Fruit fly (Drosophila melanogaster): ENCODE measurements around the gene CG31674.
A peak's percentile ranks its signal among the peaks of the same experiment; 100 is the strongest.

CG31674 gene

dm6 chr2L:20837885-20838284 is 6.8 kb downstream of the CG31674 start, which contains the start of gene Spn38F:
TSS of gene Spn38F (minus strand) at chr2L:20837985.
- TF ChIP-seq CG9609 (GFP tag; optimal IDR thresholded peaks at IDR 0.05) (no peak), zfh2 (GFP tag; optimal IDR thresholded peaks at IDR 0.05) (no peak)

dm6 chr2L:20840006-20840405 is 8.9 kb downstream of the CG31674 start:
- TF ChIP-seq CG3163 (GFP tag; optimal IDR thresholded peaks at IDR 0.05) (no peak), slou (GFP tag; optimal IDR thresholded peaks at IDR 0.05) (no peak), sens (GFP tag) (peak; percentile 16), z (GFP tag; IDR thresholded peaks at IDR 0.05) (no peak), CG6254 (GFP tag; optimal IDR thresholded peaks at IDR 0.05) (peak; percentile 6), Blimp-1 (GFP tag; optimal IDR thresholded peaks at IDR 0.05) (peak; percentile 26), oc (tag; optimal IDR thresholded peaks at IDR 0.05) (no peak), CkIIα-i1 (GFP tag; IDR thresholded peaks at IDR 0.05) (no peak), Ets65A (GFP tag) (no peak), stwl (tag; optimal IDR thresholded peaks at IDR 0.05) (no peak), ara (GFP tag; IDR thresholded peaks at IDR 0.05) (no peak), CG14667 (GFP tag; IDR thresholded peaks at IDR 0.05) (no peak), dmrt99B (tag; optimal IDR thresholded peaks at IDR 0.05) (peak; percentile 35), CG31365 (tag; optimal IDR thresholded peaks at IDR 0.05) (no peak)

- TF ChIP-seq CG18599 (GFP tag; optimal IDR thresholded peaks at IDR 0.05) (peak; percentile 47), fd102C (GFP tag; optimal IDR thresholded peaks at IDR 0.05) (no peak), CG4328 (GFP tag; optimal IDR thresholded peaks at IDR 0.05) (peak; percentile 16), D (optimal IDR thresholded peaks at IDR 0.05) (no peak), D (GFP tag; optimal IDR thresholded peaks at IDR 0.05) (no peak), NfI (GFP tag; optimal IDR thresholded peaks at IDR 0.05) (peak; percentile 10), gce (GFP tag; IDR thresholded peaks at IDR 0.05) (peak; percentile 54; the same call in 2 of the 3 replicates), Hmr (GFP tag; optimal IDR thresholded peaks at IDR 0.05) (peak; percentile 53), chif (GFP tag; optimal IDR thresholded peaks at IDR 0.05) (no peak), Med (GFP tag) (peak; percentile 78), Meics (GFP tag; optimal IDR thresholded peaks at IDR 0.05) (peak; percentile 52), CG12769 (tag; optimal IDR thresholded peaks at IDR 0.05) (peak; percentile 42), Kr (GFP tag; optimal IDR thresholded peaks at IDR 0.05) (no peak), vfl (GFP tag; optimal IDR thresholded peaks at IDR 0.05) (no peak), her (GFP tag; optimal IDR thresholded peaks at IDR 0.05) (peak; percentile 24), Oaz (GFP tag; IDR thresholded peaks at IDR 0.05) (no peak), CTCF (GFP tag; optimal IDR thresholded peaks at IDR 0.05) (no peak), zf30C (GFP tag; optimal IDR thresholded peaks at IDR 0.05) (no peak), Rfx (GFP tag; IDR thresholded peaks at IDR 0.05) (peak; percentile 51; the same call in 1 of the 2 replicates), CHES-1-like (GFP tag; optimal IDR thresholded peaks at IDR 0.05) (no peak), pita (GFP tag; optimal IDR thresholded peaks at IDR 0.05) (no peak), CG11456 (GFP tag; IDR thresholded peaks at IDR 0.05) (0 out of 3 replicates have a peak, but pooled peaks have one; percentile 47), CG11247 (GFP tag; IDR thresholded peaks at IDR 0.05) (peak; percentile 11; the same call in 1 of the 2 replicates), Fer1 (GFP tag; optimal IDR thresholded peaks at IDR 0.05) (peak; percentile 78), CrebB (tag; optimal IDR thresholded peaks at IDR 0.05) (peak; percentile 54), schlank (tag; optimal IDR thresholded peaks at IDR 0.05) (peak; percentile 52), CG31441 (GFP tag; IDR thresholded peaks at IDR 0.05) (0 out of 2 replicates have a peak, but pooled peaks have one; percentile 6), CG6175 (GFP tag; IDR thresholded peaks at IDR 0.05) (0 out of 3 replicates have a peak, but pooled peaks have one; percentile 23), Dref (GFP tag; IDR thresholded peaks at IDR 0.05) (no peak), CG17568 (GFP tag; optimal IDR thresholded peaks at IDR 0.05) (peak; percentile 33), stwl (tag; optimal IDR thresholded peaks at IDR 0.05) (no peak), CG17612 (GFP tag; IDR thresholded peaks at IDR 0.05) (0 out of 2 replicates have a peak, but pooled peaks have one; percentile 23), CG15514 (GFP tag; optimal IDR thresholded peaks at IDR 0.05) (peak; percentile 48), CG8944 (GFP tag; optimal IDR thresholded peaks at IDR 0.05) (no peak)
Observed at dm6 chr2L:20840462-20841038, 9.5 kb downstream of the CG31674 start, which contains the start of gene CG31676. TSS of gene CG31676 (plus strand) at chr2L:20840750.

All from whole organism, embryonic.